Fruit fly (Drosophila melanogaster): Measurements from ENCODE around the gene hng3.

The hng3 gene

DNA sequence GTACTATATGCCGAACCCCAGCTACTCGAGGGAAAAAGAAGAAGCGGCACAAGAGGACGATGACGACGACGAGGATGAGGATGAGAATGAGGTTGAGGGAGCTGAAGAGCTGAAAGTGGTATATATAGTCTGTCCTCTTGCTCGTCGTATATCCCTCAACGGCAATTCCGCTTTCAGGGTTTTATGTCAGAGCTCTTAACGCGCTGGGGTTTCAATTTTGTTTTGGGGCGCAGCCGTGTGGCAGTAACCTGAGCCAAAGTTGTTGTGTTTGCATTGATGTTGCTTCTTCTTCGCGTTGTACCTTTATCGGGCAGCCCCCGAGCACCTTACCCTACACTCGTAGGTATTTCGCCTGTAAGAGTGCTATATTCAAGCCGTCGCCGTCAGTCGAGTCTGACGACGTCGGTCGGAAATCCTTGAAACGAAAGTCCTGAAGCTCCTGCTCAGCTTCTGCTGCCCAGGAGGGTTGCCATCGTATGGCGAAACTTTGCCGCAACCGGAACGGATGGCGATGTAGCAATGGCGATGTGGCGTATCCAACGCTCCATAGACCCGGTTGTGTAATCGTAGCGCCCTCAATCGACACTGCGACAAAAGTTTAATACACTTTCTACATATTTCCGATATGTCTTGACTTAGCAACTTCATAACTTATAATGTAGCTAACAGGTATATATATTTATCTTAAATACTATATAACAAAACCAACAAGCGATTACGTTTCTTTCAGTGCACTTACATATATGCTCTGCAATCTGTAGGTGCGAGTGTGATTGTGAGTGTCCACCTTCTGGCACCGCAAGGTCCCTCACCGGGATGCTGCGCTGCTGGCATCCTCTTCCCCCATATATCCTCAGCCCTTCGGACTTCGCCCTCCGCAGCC, 50.4 kb downstream of the hng3 start (continued):
- TF ChIP-seq chif (GFP tag; optimal IDR thresholded peaks at IDR 0.05) (no peak), stc (GFP tag; IDR thresholded peaks at IDR 0.05) (0 out of 2 replicates have a peak, but pooled peaks have one; percentile 42), sr (GFP tag; IDR thresholded peaks at IDR 0.05) (no peak), so (GFP tag; IDR thresholded peaks at IDR 0.05) (0 out of 3 replicates have a peak, but pooled peaks have one; percentile 32), tap (tag; optimal IDR thresholded peaks at IDR 0.05) (no peak), CG9609 (GFP tag; optimal IDR thresholded peaks at IDR 0.05) (no peak), dmrt99B (tag; optimal IDR thresholded peaks at IDR 0.05) (peak; percentile 48), CG18619 (GFP tag; optimal IDR thresholded peaks at IDR 0.05) (no peak)

DNA sequence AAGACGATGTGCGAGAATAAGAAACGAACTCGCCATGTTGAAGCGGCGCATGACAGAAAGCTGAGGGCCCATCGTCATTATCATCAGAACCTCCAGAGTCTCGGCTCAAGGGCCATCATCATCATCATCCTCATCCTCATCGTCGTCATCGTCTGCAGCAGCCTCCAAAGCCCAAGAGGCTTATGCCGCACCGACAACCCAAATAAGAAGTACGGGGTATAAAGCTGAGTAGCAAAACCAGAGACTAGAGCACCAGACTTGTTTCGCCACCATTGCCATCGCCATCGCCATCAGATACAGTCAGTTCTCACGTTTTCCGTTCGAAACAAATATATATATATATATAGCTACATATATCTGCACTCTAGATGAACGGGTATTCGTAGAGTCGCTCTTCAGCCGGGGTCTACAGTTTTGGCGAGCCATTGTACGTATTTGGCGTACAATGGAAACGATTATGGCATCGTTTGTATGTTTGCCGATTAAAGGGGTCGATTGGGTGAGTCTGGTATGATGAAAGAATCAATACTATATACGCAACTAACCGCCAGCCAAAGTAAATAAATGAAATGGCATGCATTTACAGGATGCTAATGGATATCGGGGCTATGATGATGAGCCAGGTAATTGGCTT, 52.0 kb downstream of the hng3 start:
- TF ChIP-seq CG13894 (tag; optimal IDR thresholded peaks at IDR 0.05), result peak; percentile 100
- no peak for TF ChIP-seq YL-1 (GFP tag; optimal IDR thresholded peaks at IDR 0.05)
- no peak for TF ChIP-seq CG6175 (GFP tag; IDR thresholded peaks at IDR 0.05)
- TF ChIP-seq B-H2 (GFP tag; optimal IDR thresholded peaks at IDR 0.05), result no peak
- TF ChIP-seq cwo (GFP tag; optimal IDR thresholded peaks at IDR 0.05), result no peak
- TF ChIP-seq HHEX (GFP tag; optimal IDR thresholded peaks at IDR 0.05), result no peak
- TF ChIP-seq Xrp1 (GFP tag; IDR thresholded peaks at IDR 0.05), result no peak
- TF ChIP-seq z (GFP tag; IDR thresholded peaks at IDR 0.05), result no peak
- peak; percentile 42 for TF ChIP-seq sens (GFP tag)
- TF ChIP-seq CG32772 (GFP tag; IDR thresholded peaks at IDR 0.05), result no peak
- TF ChIP-seq CG3847 (GFP tag; IDR thresholded peaks at IDR 0.05), result no peak
- TF ChIP-seq CG8359 (GFP tag; optimal IDR thresholded peaks at IDR 0.05; ENCODE audit: borderline replicate concordance), result no peak
- TF ChIP-seq bab2 (GFP tag; optimal IDR thresholded peaks at IDR 0.05), result no peak
- TF ChIP-seq Rx (GFP tag; IDR thresholded peaks at IDR 0.05), result no peak
- TF ChIP-seq chm (GFP tag; IDR thresholded peaks at IDR 0.05), result no peak
- TF ChIP-seq Dll (GFP tag; IDR thresholded peaks at IDR 0.05; ENCODE audit: partially characterized antibody), result no peak
- peak; percentile 23 for TF ChIP-seq Deaf1 (tag; optimal IDR thresholded peaks at IDR 0.05)
- no peak for TF ChIP-seq Gsc (GFP tag; IDR thresholded peaks at IDR 0.05)
- no peak for TF ChIP-seq CG11560 (tag; IDR thresholded peaks at IDR 0.05)
- no peak for TF ChIP-seq CG13424 (tag; optimal IDR thresholded peaks at IDR 0.05)
- TF ChIP-seq CG8290 (GFP tag; optimal IDR thresholded peaks at IDR 0.05), result no peak
- no peak for TF ChIP-seq CG8290 (tag; optimal IDR thresholded peaks at IDR 0.05)
- TF ChIP-seq Med (GFP tag), result no peak
- TF ChIP-seq CG8281 (tag; optimal IDR thresholded peaks at IDR 0.05), result no peak
- TF ChIP-seq row (GFP tag; IDR thresholded peaks at IDR 0.05), result 0 out of 3 replicates have a peak, but pooled peaks have one; percentile 1
- no peak for TF ChIP-seq sna (GFP tag; IDR thresholded peaks at IDR 0.05; ENCODE audit: partially characterized antibody)

DNA sequence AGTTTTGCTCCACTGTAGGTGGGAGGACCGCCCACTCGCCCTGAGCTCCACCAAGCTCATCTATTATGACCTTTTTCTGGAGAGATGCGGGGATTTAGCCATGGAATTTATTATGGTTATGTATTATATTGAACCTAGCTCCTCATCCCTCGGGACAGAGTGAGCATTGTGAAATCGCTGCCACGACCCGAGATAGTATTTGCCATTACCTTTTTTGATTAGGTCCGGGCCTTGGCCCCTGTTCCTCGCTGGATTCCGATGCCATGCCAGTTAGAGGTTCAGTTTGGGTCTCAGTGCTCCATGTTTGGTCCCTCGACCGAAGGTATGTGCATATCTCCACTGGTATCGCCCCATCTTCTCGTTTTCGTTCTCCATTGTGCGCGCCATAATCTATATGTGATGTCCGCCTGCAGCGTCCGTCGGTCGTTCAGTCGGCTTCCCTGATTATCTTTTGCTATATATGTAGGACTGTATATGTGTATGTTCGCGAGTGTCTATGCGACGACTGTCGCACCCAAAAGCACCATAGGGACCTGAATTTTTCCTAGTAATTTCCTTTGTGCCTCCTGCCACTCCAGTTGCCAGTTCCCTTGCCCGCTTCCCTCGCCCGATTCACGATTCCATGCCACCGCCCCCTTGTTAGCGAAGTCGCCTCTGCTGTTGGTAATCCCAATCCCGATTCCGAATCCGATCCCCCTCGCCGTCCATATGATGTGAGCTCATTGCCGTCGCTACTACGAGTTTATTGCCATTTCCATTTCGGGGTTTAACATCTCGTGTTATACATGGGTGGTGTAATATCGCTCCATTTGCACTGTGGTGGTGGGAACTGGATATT, 53.3 kb downstream of the hng3 start:
- no peak for TF ChIP-seq phol (tag; optimal IDR thresholded peaks at IDR 0.05)
- TF ChIP-seq Ets65A (GFP tag), result peak; percentile 53
- TF ChIP-seq D19A (tag; optimal IDR thresholded peaks at IDR 0.05), result no peak
- TF ChIP-seq wdn (GFP tag; IDR thresholded peaks at IDR 0.05), result no peak
- no peak for TF ChIP-seq Blimp-1 (GFP tag; optimal IDR thresholded peaks at IDR 0.05)
- no peak for TF ChIP-seq emc (GFP tag; optimal IDR thresholded peaks at IDR 0.05)
- no peak for TF ChIP-seq Mrtf (GFP tag; IDR thresholded peaks at IDR 0.05)
- TF ChIP-seq Tbp (GFP tag; optimal IDR thresholded peaks at IDR 0.05), result no peak
- TF ChIP-seq Hr78 (GFP tag; optimal IDR thresholded peaks at IDR 0.05), result no peak
- TF ChIP-seq CG17802 (tag; optimal IDR thresholded peaks at IDR 0.05), result no peak
- no peak for TF ChIP-seq NFAT (GFP tag; IDR thresholded peaks at IDR 0.05)
- TF ChIP-seq exex (tag; optimal IDR thresholded peaks at IDR 0.05), result no peak
- TF ChIP-seq CG13624 (GFP tag; optimal IDR thresholded peaks at IDR 0.05), result no peak

Measured in whole organism, embryonic.